Fruit fly (Drosophila melanogaster): ENCODE data around the gene pzg.

Gene pzg

DNA sequence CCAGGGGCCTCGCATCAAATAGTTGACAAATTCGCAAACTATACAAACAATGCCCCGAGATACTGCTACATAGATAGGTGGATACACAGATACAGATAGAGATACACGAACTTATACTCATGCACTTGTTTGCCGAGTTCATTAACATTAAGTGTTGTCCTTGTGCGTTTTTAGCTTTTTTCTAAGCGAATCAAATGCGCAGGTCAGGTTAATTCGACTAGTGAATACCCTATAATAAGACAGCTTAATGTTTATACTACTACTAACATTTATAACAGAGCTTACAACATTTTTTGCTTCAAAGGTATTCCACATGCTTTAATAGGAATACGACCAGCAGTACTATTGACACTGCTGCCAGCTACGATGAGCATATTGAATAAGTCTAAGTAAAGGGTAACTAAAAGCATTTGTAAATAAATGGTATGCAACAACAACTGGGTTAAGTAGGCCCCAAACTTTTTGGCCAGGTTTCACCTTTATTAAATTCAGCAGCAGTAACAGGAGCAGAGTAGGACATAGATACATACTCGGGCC lies 44.4 kb upstream of the pzg start (continued):
- TF ChIP-seq CG10543 (GFP tag; optimal IDR thresholded peaks at IDR 0.05) (no peak), CG6683 (GFP tag; optimal IDR thresholded peaks at IDR 0.05) (no peak), CG14860 (GFP tag; IDR thresholded peaks at IDR 0.05; ENCODE audit: partially characterized antibody) (no peak), Bdp1 (GFP tag; optimal IDR thresholded peaks at IDR 0.05) (no peak), Dek (tag; optimal IDR thresholded peaks at IDR 0.05) (no peak), bcd (GFP tag; optimal IDR thresholded peaks at IDR 0.05) (no peak), Hr51 (GFP tag; optimal IDR thresholded peaks at IDR 0.05) (no peak), unpg (GFP tag; optimal IDR thresholded peaks at IDR 0.05) (peak; percentile 9), CG2116 (GFP tag; optimal IDR thresholded peaks at IDR 0.05) (no peak), CG12155 (GFP tag; optimal IDR thresholded peaks at IDR 0.05) (no peak), CG2120 (GFP tag; optimal IDR thresholded peaks at IDR 0.05) (peak; percentile 20), ERR (GFP tag; optimal IDR thresholded peaks at IDR 0.05) (no peak), lola (GFP tag; optimal IDR thresholded peaks at IDR 0.05) (no peak), klu (GFP tag; IDR thresholded peaks at IDR 0.05) (no peak), jumu (GFP tag; optimal IDR thresholded peaks at IDR 0.05) (no peak), D19B (GFP tag; optimal IDR thresholded peaks at IDR 0.05) (peak; percentile 48), CG30020 (tag; optimal IDR thresholded peaks at IDR 0.05) (no peak), gsb (GFP tag; IDR thresholded peaks at IDR 0.05) (no peak), tna (GFP tag; IDR thresholded peaks at IDR 0.05; ENCODE audit: partially characterized antibody) (no peak), CG4360 (GFP tag; IDR thresholded peaks at IDR 0.05) (no peak), CG11504 (tag; optimal IDR thresholded peaks at IDR 0.05) (peak; percentile 19), Rfx (GFP tag; IDR thresholded peaks at IDR 0.05) (no peak), so (GFP tag; IDR thresholded peaks at IDR 0.05) (no peak), gro (GFP tag; optimal IDR thresholded peaks at IDR 0.05) (no peak), CG11456 (GFP tag; IDR thresholded peaks at IDR 0.05) (no peak), Dref (GFP tag; IDR thresholded peaks at IDR 0.05) (no peak), Camta (GFP tag; optimal IDR thresholded peaks at IDR 0.05) (no peak), CHES-1-like (GFP tag; optimal IDR thresholded peaks at IDR 0.05) (no peak), CG16779 (GFP tag; IDR thresholded peaks at IDR 0.05) (no peak), CG9817 (tag; optimal IDR thresholded peaks at IDR 0.05) (peak; percentile 4), CG32772 (GFP tag; IDR thresholded peaks at IDR 0.05) (no peak), shn (GFP tag; optimal IDR thresholded peaks at IDR 0.05) (no peak), YL-1 (GFP tag; optimal IDR thresholded peaks at IDR 0.05) (no peak), gsb-n (tag; optimal IDR thresholded peaks at IDR 0.05) (no peak), Atf-2 (GFP tag; optimal IDR thresholded peaks at IDR 0.05) (no peak), CG17802 (tag; optimal IDR thresholded peaks at IDR 0.05) (no peak), BEAF-32 (GFP tag; optimal IDR thresholded peaks at IDR 0.05) (no peak), CG7987 (GFP tag; optimal IDR thresholded peaks at IDR 0.05) (no peak), CG12236 (GFP tag; optimal IDR thresholded peaks at IDR 0.05) (no peak), CG7786 (GFP tag; optimal IDR thresholded peaks at IDR 0.05) (no peak), pita (GFP tag; optimal IDR thresholded peaks at IDR 0.05) (no peak), zen2 (GFP tag; IDR thresholded peaks at IDR 0.05; ENCODE audit: partially characterized antibody) (no peak), sr (GFP tag; IDR thresholded peaks at IDR 0.05) (no peak), Hsf (GFP tag; optimal IDR thresholded peaks at IDR 0.05) (no peak), CG3838 (GFP tag; optimal IDR thresholded peaks at IDR 0.05) (no peak), CG18599 (GFP tag; optimal IDR thresholded peaks at IDR 0.05) (peak; percentile 28), bigmax (GFP tag; optimal IDR thresholded peaks at IDR 0.05) (no peak), CG8290 (GFP tag; optimal IDR thresholded peaks at IDR 0.05) (no peak), CG8290 (tag; optimal IDR thresholded peaks at IDR 0.05) (peak in 1 of 2 experiments; percentile 22), CG8924 (tag; optimal IDR thresholded peaks at IDR 0.05) (no peak), pros (GFP tag; optimal IDR thresholded peaks at IDR 0.05) (no peak)

Measured in whole organism, embryonic.